Fruit fly (Drosophila melanogaster): ENCODE measurements around the gene CG8004.

Gene CG8004

dm6 chr3L:19940349-19940748, 12.0 kb upstream of the CG8004 start (continued):
- TF ChIP-seq Oli (tag; optimal IDR thresholded peaks at IDR 0.05), result peak; percentile 17
- no peak for TF ChIP-seq CG11085 (GFP tag; IDR thresholded peaks at IDR 0.05)
- TF ChIP-seq repo (GFP tag; optimal IDR thresholded peaks at IDR 0.05), result no peak
- peak; percentile 50 for TF ChIP-seq gem (tag; optimal IDR thresholded peaks at IDR 0.05)
- peak; percentile 58 for TF ChIP-seq CG3281 (GFP tag; optimal IDR thresholded peaks at IDR 0.05)
- TF ChIP-seq CG7839 (tag; optimal IDR thresholded peaks at IDR 0.05), result peak; percentile 14
- peak; percentile 41 for TF ChIP-seq Fer3 (tag; optimal IDR thresholded peaks at IDR 0.05)
- no peak for TF ChIP-seq Dp (GFP tag; optimal IDR thresholded peaks at IDR 0.05)
- no peak for TF ChIP-seq dati (GFP tag; IDR thresholded peaks at IDR 0.05)
- TF ChIP-seq en (GFP tag; optimal IDR thresholded peaks at IDR 0.05), result no peak
- TF ChIP-seq CG9932 (GFP tag; IDR thresholded peaks at IDR 0.05), result peak; percentile 15; the same call in 1 of the 2 replicates
- 0 out of 2 replicates have a peak, but pooled peaks have one; percentile 37 for TF ChIP-seq Rfx (GFP tag; IDR thresholded peaks at IDR 0.05)
- TF ChIP-seq D19B (GFP tag; optimal IDR thresholded peaks at IDR 0.05), result no peak
- peak; percentile 25 for TF ChIP-seq CG2712 (tag; optimal IDR thresholded peaks at IDR 0.05)

DNA sequence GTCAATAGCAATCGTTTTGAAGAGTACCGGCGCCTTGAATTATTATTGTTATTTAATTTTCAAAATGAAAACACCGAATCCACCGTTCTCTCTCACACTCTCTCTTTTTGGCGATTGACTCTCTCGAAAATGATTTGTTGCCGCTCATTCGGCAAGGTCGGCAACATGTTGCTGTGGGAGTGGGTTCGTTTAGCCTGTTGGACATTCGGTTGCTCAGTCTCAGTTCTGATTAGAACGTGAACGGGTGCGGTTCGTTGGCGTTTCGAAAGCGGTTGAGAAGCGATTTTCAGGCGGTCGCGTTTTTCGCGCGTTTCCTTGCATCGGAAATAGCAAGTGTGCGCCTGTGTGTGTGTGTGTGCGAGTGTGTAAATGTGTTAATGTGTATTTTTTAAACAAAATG, 10.7 kb upstream of the CG8004 start, which contains the start of gene Ac76E:
TSS of gene Ac76E (plus strand) at position 264 of the 400 bp plus-strand sequence.
- peak; percentile 36 for TF ChIP-seq ERR (GFP tag; optimal IDR thresholded peaks at IDR 0.05)
- TF ChIP-seq nau (GFP tag; optimal IDR thresholded peaks at IDR 0.05), result peak; percentile 28
- TF ChIP-seq H2.0 (GFP tag; IDR thresholded peaks at IDR 0.05), result no peak
- TF ChIP-seq jing (GFP tag; optimal IDR thresholded peaks at IDR 0.05), result no peak
- TF ChIP-seq CG11504 (tag; optimal IDR thresholded peaks at IDR 0.05), result peak; percentile 100
- TF ChIP-seq pan (optimal IDR thresholded peaks at IDR 0.05), result no peak
- TF ChIP-seq pan (GFP tag; optimal IDR thresholded peaks at IDR 0.05 in 1 of 2, IDR thresholded peaks at IDR 0.05 in 1 of 2), result peak in 1 of 2 experiments; percentile 17
- peak; percentile 11; the same call in 1 of the 3 replicates for TF ChIP-seq CG7963 (GFP tag; IDR thresholded peaks at IDR 0.05; ENCODE audit: partially characterized antibody)
- TF ChIP-seq lilli (GFP tag; optimal IDR thresholded peaks at IDR 0.05), result peak; percentile 17
- TF ChIP-seq sna (GFP tag; IDR thresholded peaks at IDR 0.05; ENCODE audit: partially characterized antibody), result 0 out of 2 replicates have a peak, but pooled peaks have one; percentile 23
- peak; percentile 80 for TF ChIP-seq gro (GFP tag; optimal IDR thresholded peaks at IDR 0.05)
- peak; percentile 18; the same call in 1 of the 2 replicates for TF ChIP-seq CG31224 (GFP tag; IDR thresholded peaks at IDR 0.05)
- peak; percentile 33 for TF ChIP-seq chn (GFP tag; optimal IDR thresholded peaks at IDR 0.05)
- peak; percentile 65 for TF ChIP-seq CG12769 (tag; optimal IDR thresholded peaks at IDR 0.05)
- TF ChIP-seq CG2199 (GFP tag; IDR thresholded peaks at IDR 0.05), result peak; percentile 60; the same call in 1 of the 3 replicates
- TF ChIP-seq luna (GFP tag; optimal IDR thresholded peaks at IDR 0.05), result peak; percentile 23
- peak; percentile 34; the same call in 1 of the 2 replicates for TF ChIP-seq chm (GFP tag; IDR thresholded peaks at IDR 0.05)
- peak; percentile 67 to 92 for TF ChIP-seq Trl (optimal IDR thresholded peaks at IDR 0.05)
- no peak for TF ChIP-seq Trl (GFP tag; optimal IDR thresholded peaks at IDR 0.05)
- TF ChIP-seq Sox102F (GFP tag; optimal IDR thresholded peaks at IDR 0.05), result no peak
- TF ChIP-seq Hr39 (optimal IDR thresholded peaks at IDR 0.05), result no peak
- TF ChIP-seq Nf-YC (tag; optimal IDR thresholded peaks at IDR 0.05), result no peak
- TF ChIP-seq cwo (GFP tag; optimal IDR thresholded peaks at IDR 0.05), result peak; percentile 35
- TF ChIP-seq Hmr (GFP tag; optimal IDR thresholded peaks at IDR 0.05), result peak; percentile 36
- peak; percentile 32; the same call in 1 of the 3 replicates for TF ChIP-seq CG34422 (GFP tag; IDR thresholded peaks at IDR 0.05)
- peak; percentile 51 for TF ChIP-seq lab (GFP tag; optimal IDR thresholded peaks at IDR 0.05)
- TF ChIP-seq CG42726 (GFP tag; IDR thresholded peaks at IDR 0.05; ENCODE audit: partially characterized antibody), result no peak
- TF ChIP-seq stc (GFP tag; IDR thresholded peaks at IDR 0.05), result peak; percentile 19; the same call in 1 of the 2 replicates
- TF ChIP-seq CG3281 (GFP tag; optimal IDR thresholded peaks at IDR 0.05), result peak; percentile 29
- no peak for TF ChIP-seq CG14014 (GFP tag; IDR thresholded peaks at IDR 0.05)
- peak; percentile 94 for TF ChIP-seq chinmo (GFP tag; IDR thresholded peaks at IDR 0.05; ENCODE audit: partially characterized antibody)
- no peak for TF ChIP-seq Dek (tag; optimal IDR thresholded peaks at IDR 0.05)
- TF ChIP-seq CG15514 (GFP tag; optimal IDR thresholded peaks at IDR 0.05), result peak; percentile 37
- TF ChIP-seq cg (GFP tag; optimal IDR thresholded peaks at IDR 0.05), result peak; percentile 37
- peak; percentile 9 for TF ChIP-seq CG13894 (tag; optimal IDR thresholded peaks at IDR 0.05)
- no peak for TF ChIP-seq CG15601 (tag; optimal IDR thresholded peaks at IDR 0.05)
